Worm (Caenorhabditis elegans) whole organism, L3 larva: ENCODE data around the gene srd-66.

ENCODE experiments used
- R02D3.7 ChIP-seq: fragments of 150-350 bp; optimal IDR thresholded peaks from 2 replicates; lab custom pipeline; 2014; ENCODE audit warnings: missing biosample characterization, missing genetic modification characterization
- ZK546.5 ChIP-seq: sonication (generic microtip); optimal IDR thresholded peaks from 2 replicates; lab custom pipeline; 2017; ENCODE audit warnings: missing biosample characterization, missing genetic modification characterization
- aly-2 ChIP-seq: fragments of 150-350 bp; optimal IDR thresholded peaks from 2 replicates; lab custom pipeline; 2014; ENCODE audit warnings: missing biosample characterization, missing genetic modification characterization
- ama-1 ChIP-seq: fragments of 150-350 bp; optimal IDR thresholded peaks from 2 replicates; lab custom pipeline; 2018
- ceh-16 ChIP-seq: sonication (generic microtip); optimal IDR thresholded peaks from 2 replicates; lab custom pipeline; 2017; ENCODE audit warnings: missing biosample characterization, missing genetic modification characterization
- ceh-28 ChIP-seq: fragments of 150-350 bp; optimal IDR thresholded peaks from 2 replicates; lab custom pipeline; 2014; ENCODE audit warnings: missing biosample characterization, missing genetic modification reagents, missing genetic modification characterization
- ceh-82 ChIP-seq: fragments of 150-350 bp; optimal IDR thresholded peaks from 2 replicates; lab custom pipeline; 2014; ENCODE audit warnings: missing biosample characterization, missing genetic modification characterization
- ceh-9 ChIP-seq: sonication (generic microtip); optimal IDR thresholded peaks from 2 replicates; lab custom pipeline; 2018; ENCODE audit warnings: missing biosample characterization, missing genetic modification characterization
- daf-12 ChIP-seq: fragments of 150-350 bp; optimal IDR thresholded peaks from 2 replicates; lab custom pipeline; 2014; ENCODE audit warnings: missing biosample characterization, missing genetic modification reagents, missing genetic modification characterization
- egl-5 ChIP-seq: fragments of 150-350 bp; optimal IDR thresholded peaks from 2 replicates; lab custom pipeline; 2017; ENCODE audit warnings: missing biosample characterization, missing genetic modification reagents, missing genetic modification characterization, inconsistent platforms
- elt-1 ChIP-seq: fragments of 150-350 bp; optimal IDR thresholded peaks from 2 replicates; lab custom pipeline; 2014; ENCODE audit warnings: missing biosample characterization, missing genetic modification characterization
- elt-2 ChIP-seq: sonication (generic microtip); optimal IDR thresholded peaks from 2 replicates; lab custom pipeline; 2016; ENCODE audit warnings: missing genetic modification reagents, mild to moderate bottlenecking, missing genetic modification characterization, missing compliant biosample characterization
- elt-3 ChIP-seq, 3 experiments: fragments of 150-350 bp in 1 of 3; sonication (generic microtip) in 2 of 3; optimal IDR thresholded peaks; 2 replicates in 2 of 3; 4 replicates in 1 of 3; lab custom pipeline; 2014 to 2017; ENCODE audit warnings: missing biosample characterization in 3 of 3, missing genetic modification characterization in 3 of 3
- eor-1 ChIP-seq, 2 experiments: fragments of 150-350 bp; optimal IDR thresholded peaks; 2 replicates each; lab custom pipeline; 2014 to 2018; ENCODE audit warnings: missing biosample characterization in 2 of 2, missing genetic modification characterization in 2 of 2
- fkh-10 ChIP-seq: sonication (generic microtip); optimal IDR thresholded peaks from 2 replicates; lab custom pipeline; 2017; ENCODE audit warnings: missing biosample characterization, missing genetic modification reagents, missing genetic modification characterization
- fkh-2 ChIP-seq: fragments of 150-350 bp; optimal IDR thresholded peaks from 2 replicates; lab custom pipeline; 2014; ENCODE audit warnings: missing biosample characterization, missing genetic modification reagents, missing genetic modification characterization
- lin-15B ChIP-seq: fragments of 150-350 bp; optimal IDR thresholded peaks from 2 replicates; lab custom pipeline; 2014; ENCODE audit warnings: missing biosample characterization, missing genetic modification characterization
- lin-39 ChIP-seq: fragments of 150-350 bp; optimal IDR thresholded peaks from 2 replicates; lab custom pipeline; 2018; ENCODE audit warnings: missing biosample characterization, missing genetic modification reagents, missing genetic modification characterization
- lsy-12 ChIP-seq: sonication (generic microtip); optimal IDR thresholded peaks from 2 replicates; lab custom pipeline; 2016; ENCODE audit warnings: mild to moderate bottlenecking, missing genetic modification characterization, missing compliant biosample characterization
- mml-1 ChIP-seq: fragments of 150-350 bp; sonication (generic microtip); optimal IDR thresholded peaks from 3 replicates; lab custom pipeline; 2014; ENCODE audit warnings: missing biosample characterization, missing genetic modification characterization
- nfya-1 ChIP-seq: sonication (generic microtip); optimal IDR thresholded peaks from 2 replicates; lab custom pipeline; 2017; ENCODE audit warnings: missing genetic modification characterization, mild to moderate bottlenecking, missing compliant biosample characterization, antibody characterized with exemption, moderate library complexity; ENCODE audit not compliant: insufficient read depth
- nhr-11 ChIP-seq: fragments of 150-350 bp; optimal IDR thresholded peaks from 2 replicates; lab custom pipeline; 2014; ENCODE audit warnings: missing biosample characterization, missing genetic modification characterization
- nhr-12 ChIP-seq: fragments of 150-350 bp; optimal IDR thresholded peaks from 2 replicates; lab custom pipeline; 2014; ENCODE audit warnings: missing biosample characterization, missing genetic modification characterization
- nhr-23 ChIP-seq: fragments of 150-350 bp; optimal IDR thresholded peaks from 2 replicates; lab custom pipeline; 2014; ENCODE audit warnings: missing biosample characterization, missing genetic modification reagents, missing genetic modification characterization
- nhr-28 ChIP-seq: fragments of 150-350 bp; optimal IDR thresholded peaks from 2 replicates; lab custom pipeline; 2014; ENCODE audit warnings: missing biosample characterization, missing genetic modification characterization
- nhr-43 ChIP-seq: sonication (generic microtip); optimal IDR thresholded peaks from 2 replicates; lab custom pipeline; 2016; ENCODE audit warnings: mild to moderate bottlenecking, missing genetic modification characterization, missing compliant biosample characterization; ENCODE audit not compliant: poor library complexity, severe bottlenecking
- nhr-67 ChIP-seq: fragments of 150-350 bp; optimal IDR thresholded peaks from 2 replicates; lab custom pipeline; 2014; ENCODE audit warnings: missing biosample characterization, missing genetic modification characterization
- nhr-77 ChIP-seq: fragments of 150-350 bp; optimal IDR thresholded peaks from 2 replicates; lab custom pipeline; 2014; ENCODE audit warnings: missing biosample characterization, missing genetic modification characterization
- pha-4 ChIP-seq: fragments of 150-350 bp; optimal IDR thresholded peaks from 2 replicates; lab custom pipeline; 2014; ENCODE audit warnings: missing biosample characterization, missing genetic modification reagents, missing genetic modification characterization
- skn-1 ChIP-seq: fragments of 150-350 bp; optimal IDR thresholded peaks from 2 replicates; lab custom pipeline; 2014; ENCODE audit warnings: missing biosample characterization, missing genetic modification characterization
- snpc-4 ChIP-seq: fragments of 150-350 bp; optimal IDR thresholded peaks from 2 replicates; lab custom pipeline; 2014; ENCODE audit warnings: missing biosample characterization, missing genetic modification characterization
- tbx-2 ChIP-seq: sonication (generic microtip); optimal IDR thresholded peaks from 2 replicates; lab custom pipeline; 2016; ENCODE audit warnings: mild to moderate bottlenecking, missing genetic modification characterization, missing compliant biosample characterization
- unc-39 ChIP-seq: sonication (generic microtip); optimal IDR thresholded peaks from 4 replicates; lab custom pipeline; 2017; ENCODE audit warnings: missing biosample characterization, missing genetic modification characterization
- zag-1 ChIP-seq: fragments of 150-350 bp; optimal IDR thresholded peaks from 2 replicates; lab custom pipeline; 2014; ENCODE audit warnings: missing biosample characterization, missing genetic modification characterization
- ztf-11 ChIP-seq: fragments of 150-350 bp; optimal IDR thresholded peaks from 2 replicates; lab custom pipeline; 2014; ENCODE audit warnings: missing biosample characterization, missing genetic modification characterization

srd-66 gene

ce11 chrIII:1949362-1949761 lies 33.1 kb downstream of the srd-66 start:
- no peak for TF ChIP-seq nhr-12 (tag; lab: Kevin White, UChicago)
- TF ChIP-seq ama-1 (lab: Kevin White, UChicago): no peak

ce11 chrIII:1947851-1948250 lies 34.6 kb downstream of the srd-66 start:
- TF ChIP-seq elt-1 (tag; lab: Kevin White, UChicago) (no peak), unc-39 (no peak), ceh-16 (tag; lab: Kevin White, UChicago) (no peak), elt-2 (tag; lab: Kevin White, UChicago) (no peak), nhr-23 (tag; lab: Kevin White, UChicago) (no peak), nhr-67 (tag; lab: Kevin White, UChicago) (no peak), ZK546.5 (tag; lab: Kevin White, UChicago) (no peak), nhr-77 (tag; lab: Kevin White, UChicago) (no peak), daf-12 (tag; lab: Kevin White, UChicago) (no peak), pha-4 (tag; lab: Kevin White, UChicago) (no peak), lsy-12 (no peak), nhr-28 (tag; lab: Kevin White, UChicago) (no peak)

ce11 chrIII:1943488-1943887 lies 39.0 kb downstream of the srd-66 start, which contains the start of gene F53A3.1:
Gene F53A3.1 (minus strand): TSS chrIII:1943637.
- TF ChIP-seq lin-39: peak; percentile 17
- TF ChIP-seq lin-15B (tag; lab: Kevin White, UChicago): no peak

ce11 chrIII:1939625-1939988 lies 42.8 kb downstream of the srd-66 start:
- TF ChIP-seq nhr-67 (tag; lab: Kevin White, UChicago) (no peak), nhr-77 (tag; lab: Kevin White, UChicago) (no peak), nhr-43 (tag; lab: Kevin White, UChicago) (no peak), aly-2 (tag; lab: Kevin White, UChicago) (no peak), ceh-28 (tag; lab: Kevin White, UChicago) (no peak), ztf-11 (tag; lab: Kevin White, UChicago) (no peak), fkh-10 (GFP tag; lab: Kevin White, UChicago) (no peak), skn-1 (tag; lab: Kevin White, UChicago) (no peak), nhr-11 (tag; lab: Kevin White, UChicago) (no peak), R02D3.7 (no peak), pha-4 (tag; lab: Kevin White, UChicago) (no peak), eor-1 (tag; optimal IDR thresholded peaks at IDR 0.05; lab: Kevin White, UChicago) (no peak), elt-2 (tag; lab: Kevin White, UChicago) (no peak), unc-39 (no peak), ceh-82 (tag; lab: Kevin White, UChicago) (no peak), ceh-9 (tag; lab: Kevin White, UChicago) (no peak), nhr-23 (tag; lab: Kevin White, UChicago) (no peak), nfya-1 (tag; lab: Kevin White, UChicago) (no peak)

DNA sequence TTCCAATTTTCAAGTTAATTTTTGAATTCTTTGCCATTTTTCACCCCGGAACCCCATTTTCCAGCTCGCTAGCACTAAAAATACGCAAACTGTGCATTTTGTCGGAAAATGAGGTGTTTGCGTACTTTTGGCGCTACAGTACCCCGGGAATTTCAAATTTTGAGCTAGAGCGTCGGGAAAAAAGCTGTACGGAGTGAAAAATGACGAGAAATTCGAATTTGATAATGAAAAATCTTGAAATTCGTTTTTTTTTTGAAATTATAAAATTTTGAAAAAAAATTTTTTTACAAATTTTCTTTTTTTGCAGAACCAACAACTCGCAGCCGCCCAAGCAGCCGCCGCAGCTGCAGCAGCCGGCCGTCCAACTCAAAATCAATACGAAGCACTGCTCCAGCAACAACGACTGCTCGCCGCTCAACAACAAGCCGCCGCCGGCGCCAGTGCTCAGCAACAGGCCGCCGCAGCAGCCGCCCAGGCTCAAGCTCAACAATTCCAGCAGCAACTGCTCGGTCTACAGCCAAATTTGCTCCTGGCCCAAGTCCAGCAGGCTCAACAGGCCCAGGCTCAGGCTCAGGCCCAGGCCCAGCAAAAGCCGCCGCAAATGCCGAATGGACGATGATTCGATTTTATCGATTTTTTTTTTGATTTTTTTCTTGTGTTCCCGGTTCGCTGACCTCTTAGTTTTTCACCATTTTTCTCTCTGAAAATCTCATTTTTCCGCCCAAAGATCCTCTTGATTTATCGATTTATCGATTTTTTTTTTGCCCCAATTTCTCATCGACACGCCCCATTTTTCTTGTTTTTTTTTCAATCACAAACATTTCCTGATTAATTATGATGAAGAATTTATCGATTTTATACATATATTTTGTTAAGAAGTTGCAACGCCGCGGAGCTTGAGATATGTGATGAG lies 43.5 kb downstream of the srd-66 start:
- no peak for TF ChIP-seq snpc-4
- TF ChIP-seq ceh-28 (tag; lab: Kevin White, UChicago): peak; percentile 96

- TF ChIP-seq fkh-2 (no peak), nhr-12 (tag; lab: Kevin White, UChicago) (no peak), eor-1 (tag; optimal IDR thresholded peaks at IDR 0.05; lab: Kevin White, UChicago) (no peak), nhr-43 (tag; lab: Kevin White, UChicago) (no peak), zag-1 (no peak), ceh-16 (tag; lab: Kevin White, UChicago) (no peak), ceh-9 (tag; lab: Kevin White, UChicago) (no peak), elt-3 (tag; optimal IDR thresholded peaks at IDR 0.05; lab: Kevin White, UChicago) (no peak), aly-2 (tag; lab: Kevin White, UChicago) (no peak), egl-5 (tag; lab: Kevin White, UChicago) (no peak), lin-39 (no peak), lsy-12 (no peak), ZK546.5 (tag; lab: Kevin White, UChicago) (no peak), tbx-2 (tag; lab: Kevin White, UChicago) (no peak), lin-15B (tag; lab: Kevin White, UChicago) (no peak), elt-1 (tag; lab: Kevin White, UChicago) (no peak), ceh-82 (tag; lab: Kevin White, UChicago) (no peak), snpc-4 (no peak), mml-1 (tag; lab: Kevin White, UChicago) (no peak), pha-4 (tag; lab: Kevin White, UChicago) (no peak)
Observed at ce11 chrIII:1937879-1938438, 44.5 kb downstream of the srd-66 start.
